Worm (Caenorhabditis elegans) whole organism, L1 larva: Measurements from ENCODE around the gene srbc-14.

ENCODE experiments used
- ceh-82 ChIP-seq, 3 experiments: fragments of 150-350 bp in 1 of 3; sonication (generic microtip) in 2 of 3; optimal IDR thresholded peaks; 2 replicates each; lab custom pipeline; 2014 to 2017; ENCODE audit warnings: missing biosample characterization in 3 of 3, missing genetic modification characterization in 3 of 3
- egl-13 ChIP-seq: sonication (generic microtip); optimal IDR thresholded peaks from 2 replicates; lab custom pipeline; 2016; ENCODE audit warnings: missing genotype, missing genetic modification reagents, missing genetic modification characterization, missing compliant biosample characterization
- grh-1 ChIP-seq: fragments of 200-800 bp; sonication (Bioruptor generic); IDR thresholded peaks from 2 replicates; pipeline ENCODE4 v1.3.6; 2022; ENCODE audit warnings: missing genetic modification reagents, missing genetic modification characterization, missing compliant biosample characterization
- hlh-17 ChIP-seq: fragments of 200-800 bp; sonication (Bioruptor generic); optimal IDR thresholded peaks from 2 replicates; lab custom pipeline; 2018; ENCODE audit warnings: missing genetic modification characterization, mild to moderate bottlenecking, missing compliant biosample characterization, moderate library complexity, borderline replicate concordance
- mab-9 ChIP-seq: fragments of 200-800 bp; sonication (Bioruptor generic); IDR thresholded peaks from 2 replicates; pipeline ENCODE4 v1.3.6; 2022; ENCODE audit warnings: missing genetic modification reagents, missing genetic modification characterization, missing compliant biosample characterization
- nhr-11 ChIP-seq: fragments of 150-350 bp; optimal IDR thresholded peaks from 2 replicates; lab custom pipeline; 2014; ENCODE audit warnings: missing biosample characterization, missing genetic modification characterization
- nhr-77 ChIP-seq: fragments of 150-350 bp; optimal IDR thresholded peaks from 2 replicates; lab custom pipeline; 2014; ENCODE audit warnings: missing biosample characterization, missing genetic modification characterization
- nhr-85 ChIP-seq: sonication (generic microtip); peaks from one replicate; lab custom pipeline; 2016; ENCODE audit warnings: missing genetic modification characterization, inconsistent platforms, missing compliant biosample characterization
- nhr-90 ChIP-seq: sonication (generic microtip); optimal IDR thresholded peaks from 2 replicates; lab custom pipeline; 2016; ENCODE audit warnings: mild to moderate bottlenecking, missing genetic modification characterization, missing compliant biosample characterization; ENCODE audit not compliant: poor library complexity

srbc-14 gene

ce11 chrV:17022100-17022499, 49.4 kb downstream of the srbc-14 start:
- peak; percentile 24 for TF ChIP-seq nhr-85

DNA sequence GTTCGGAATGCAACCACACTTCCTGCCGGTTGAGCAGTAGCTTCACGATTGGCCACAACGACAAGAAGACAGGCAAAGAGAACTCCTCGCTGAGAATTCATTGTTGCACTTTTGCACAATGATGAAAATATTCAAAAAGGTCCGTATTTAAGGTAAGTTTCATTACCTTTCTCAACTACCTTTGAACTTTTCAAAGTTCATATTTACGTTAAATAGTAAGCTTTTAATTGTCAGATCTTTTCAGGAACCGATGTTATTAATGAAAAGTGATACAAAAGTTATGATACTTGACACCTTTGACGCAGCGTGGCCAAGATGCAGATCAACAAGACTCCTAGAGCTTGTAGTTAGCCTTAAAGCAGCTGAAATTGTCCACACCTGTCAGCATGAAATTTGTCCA, 50.1 kb downstream of the srbc-14 start, which contains the start of gene F49H6.12:
TSS of gene F49H6.12 (minus strand) at position 101 of the 400 bp plus-strand sequence.
- TF ChIP-seq grh-1 (GFP tag; lab: Robert Waterston, UW) = no peak
- TF ChIP-seq ceh-82 (tag; optimal IDR thresholded peaks at IDR 0.05; lab: Kevin White, UChicago) = no peak
- no peak for TF ChIP-seq nhr-90 (tag; lab: Kevin White, UChicago)
- TF ChIP-seq nhr-77 (tag; lab: Kevin White, UChicago) = no peak
- TF ChIP-seq hlh-17 (GFP tag; lab: Kevin White, UChicago) = no peak
- no peak for TF ChIP-seq mab-9 (GFP tag; lab: Robert Waterston, UW)
- TF ChIP-seq nhr-11 (tag; lab: Kevin White, UChicago) = no peak
- no peak for TF ChIP-seq egl-13
